Worm (Caenorhabditis elegans): ENCODE results near the gene rab-37.
A peak's percentile ranks its signal among the peaks of the same experiment; 100 is the strongest.

Gene rab-37

ce11 chrX:4235752-4236151 is at the start of gene rab-37:
Gene rab-37, minus strand, starts transcription at chrX:4235852.
- TF ChIP-seq nhr-2 (tag; optimal IDR thresholded peaks at IDR 0.05) (no peak), zip-8 (tag; optimal IDR thresholded peaks at IDR 0.05) (no peak), ztf-11 (tag; optimal IDR thresholded peaks at IDR 0.05) (no peak), lin-32 (GFP tag; optimal IDR thresholded peaks at IDR 0.05) (no peak), unc-39 (tag; optimal IDR thresholded peaks at IDR 0.05) (no peak)

ce11 chrX:4284470-4284869 is 48.8 kb upstream of the rab-37 start:
- TF ChIP-seq mab-5 (tag; optimal IDR thresholded peaks at IDR 0.05) (no peak), pha-4 (tag; optimal IDR thresholded peaks at IDR 0.05) (no peak), mls-2 (tag; optimal IDR thresholded peaks at IDR 0.05) (no peak), nhr-2 (tag; optimal IDR thresholded peaks at IDR 0.05) (no peak), ces-1 (GFP tag; optimal IDR thresholded peaks at IDR 0.05) (no peak), zip-8 (tag; optimal IDR thresholded peaks at IDR 0.05) (no peak), tbx-8 (GFP tag; optimal IDR thresholded peaks at IDR 0.05) (no peak), ceh-83 (GFP tag; optimal IDR thresholded peaks at IDR 0.05) (no peak), hlh-1 (tag; optimal IDR thresholded peaks at IDR 0.05) (no peak), cnd-1 (tag; optimal IDR thresholded peaks at IDR 0.05) (no peak), ceh-43 (GFP tag; optimal IDR thresholded peaks at IDR 0.05) (no peak), unc-39 (tag; optimal IDR thresholded peaks at IDR 0.05) (no peak), sptf-1 (tag; optimal IDR thresholded peaks at IDR 0.05) (no peak), blmp-1 (tag; optimal IDR thresholded peaks at IDR 0.05) (no peak), flh-1 (GFP tag; optimal IDR thresholded peaks at IDR 0.05) (no peak), lsy-2 (tag; optimal IDR thresholded peaks at IDR 0.05) (no peak), ceh-39 (tag; optimal IDR thresholded peaks at IDR 0.05) (no peak)

ce11 chrX:4283989-4284388 is 48.3 kb upstream of the rab-37 start, which contains the start of gene ets-10:
Gene ets-10, plus strand, starts transcription at chrX:4284189.
- TF ChIP-seq hlh-1 (tag; optimal IDR thresholded peaks at IDR 0.05) (no peak), snpc-4 (tag; optimal IDR thresholded peaks at IDR 0.05) (no peak), elt-1 (tag; optimal IDR thresholded peaks at IDR 0.05; ENCODE audit: borderline replicate concordance, insufficient read depth) (no peak), mab-5 (tag; optimal IDR thresholded peaks at IDR 0.05) (no peak), ces-1 (GFP tag; optimal IDR thresholded peaks at IDR 0.05) (no peak), lsy-2 (tag; optimal IDR thresholded peaks at IDR 0.05) (no peak), ceh-39 (tag; optimal IDR thresholded peaks at IDR 0.05) (no peak), pha-4 (tag; optimal IDR thresholded peaks at IDR 0.05) (no peak), drap-1 (GFP tag; optimal IDR thresholded peaks at IDR 0.05) (no peak), unc-120 (tag; optimal IDR thresholded peaks at IDR 0.05; ENCODE audit: poor library complexity, severe bottlenecking) (no peak), blmp-1 (tag; optimal IDR thresholded peaks at IDR 0.05) (no peak), ceh-43 (GFP tag; optimal IDR thresholded peaks at IDR 0.05) (no peak), lin-32 (GFP tag; optimal IDR thresholded peaks at IDR 0.05) (no peak), ceh-83 (GFP tag; optimal IDR thresholded peaks at IDR 0.05) (no peak), nhr-2 (tag; optimal IDR thresholded peaks at IDR 0.05) (no peak), sptf-1 (tag; optimal IDR thresholded peaks at IDR 0.05) (no peak), nhr-76 (tag; optimal IDR thresholded peaks at IDR 0.05) (no peak)

ce11 chrX:4282380-4282779 is 46.7 kb upstream of the rab-37 start, which contains the start of gene C52B9.19:
Gene C52B9.19, plus strand, starts transcription at chrX:4282555.
- TF ChIP-seq nhr-237 (tag; optimal IDR thresholded peaks at IDR 0.05) (no peak), elt-1 (tag; optimal IDR thresholded peaks at IDR 0.05; ENCODE audit: borderline replicate concordance, insufficient read depth) (no peak), snpc-4 (tag; optimal IDR thresholded peaks at IDR 0.05) (no peak), drap-1 (GFP tag; optimal IDR thresholded peaks at IDR 0.05) (no peak), ceh-83 (GFP tag; optimal IDR thresholded peaks at IDR 0.05) (no peak), cnd-1 (tag; optimal IDR thresholded peaks at IDR 0.05) (no peak), nhr-12 (tag; optimal IDR thresholded peaks at IDR 0.05) (no peak), M03D4.4 (tag; optimal IDR thresholded peaks at IDR 0.05) (no peak), pha-4 (tag; optimal IDR thresholded peaks at IDR 0.05) (no peak), bed-3 (GFP tag; optimal IDR thresholded peaks at IDR 0.05) (no peak)

ce11 chrX:4279294-4279782 is 43.7 kb upstream of the rab-37 start, which contains the start of the genes twk-28 and ets-9:
Gene twk-28, minus strand, starts transcription at chrX:4279344.
Gene ets-9, plus strand, starts transcription at chrX:4279703.
- no peak for TF ChIP-seq nhr-2 (tag; optimal IDR thresholded peaks at IDR 0.05)
- TF ChIP-seq lin-13 (tag; optimal IDR thresholded peaks at IDR 0.05) = no peak
- TF ChIP-seq sptf-1 (tag; optimal IDR thresholded peaks at IDR 0.05) = no peak
- no peak for TF ChIP-seq lin-32 (GFP tag; optimal IDR thresholded peaks at IDR 0.05)
- TF ChIP-seq ceh-83 (GFP tag; optimal IDR thresholded peaks at IDR 0.05) = no peak
- TF ChIP-seq unc-120 (tag; optimal IDR thresholded peaks at IDR 0.05; ENCODE audit: poor library complexity, severe bottlenecking) = peak; percentile 47
- peak; percentile 36 for TF ChIP-seq unc-62 (GFP tag; optimal IDR thresholded peaks at IDR 0.05)
- TF ChIP-seq elt-1 (tag; optimal IDR thresholded peaks at IDR 0.05; ENCODE audit: borderline replicate concordance, insufficient read depth) = no peak
- no peak for TF ChIP-seq nhr-12 (tag; optimal IDR thresholded peaks at IDR 0.05)
- TF ChIP-seq cnd-1 (tag; optimal IDR thresholded peaks at IDR 0.05) = no peak
- no peak for TF ChIP-seq mab-5 (tag; optimal IDR thresholded peaks at IDR 0.05)
- TF ChIP-seq hlh-1 (tag; optimal IDR thresholded peaks at IDR 0.05) = peak; percentile 88
